Worm (Caenorhabditis elegans): Measurements from ENCODE around the gene K02F3.12.

K02F3.12 gene

DNA sequence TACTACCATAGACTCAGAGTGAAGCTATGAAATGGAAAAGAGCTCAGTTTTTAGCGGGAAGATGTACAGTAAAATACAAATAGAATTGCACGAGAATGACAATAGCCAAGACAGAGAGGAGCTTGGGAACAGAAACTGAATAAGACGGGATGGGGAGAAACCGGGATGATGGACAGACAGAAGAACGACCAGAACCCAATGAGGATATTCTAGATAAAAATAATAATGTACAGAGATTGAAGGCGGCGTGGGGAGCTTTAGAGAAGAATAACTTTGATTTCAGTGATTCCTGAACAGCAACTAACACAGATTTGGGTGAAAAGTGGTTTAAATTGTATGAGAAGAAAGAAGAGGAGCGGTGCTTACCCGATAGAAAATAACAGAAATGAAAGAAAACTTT, 25.1 kb downstream of the K02F3.12 start (continued):
- TF ChIP-seq lin-26 (GFP tag; IDR thresholded peaks at IDR 0.05) (peak; percentile 54), T07F8.4 (tag; optimal IDR thresholded peaks at IDR 0.05) (no peak), athp-1 (tag; optimal IDR thresholded peaks at IDR 0.05) (peak; percentile 78), F23B12.7 (tag; optimal IDR thresholded peaks at IDR 0.05; ENCODE audit: insufficient read depth) (no peak), Y95B8A.8 (GFP tag; IDR thresholded peaks at IDR 0.05) (peak; percentile 69; the same call in 1 of the 2 replicates), lin-54 (GFP tag; optimal IDR thresholded peaks at IDR 0.05) (peak; percentile 22), F49E8.2 (tag; optimal IDR thresholded peaks at IDR 0.05; ENCODE audit: insufficient read depth) (peak; percentile 86), hrde-1 (tag; optimal IDR thresholded peaks at IDR 0.05; ENCODE audit: borderline replicate concordance) (peak; percentile 25), mcd-1 (GFP tag; IDR thresholded peaks at IDR 0.05) (no peak)

- TF ChIP-seq lsl-1 (GFP tag; optimal IDR thresholded peaks at IDR 0.05): no peak
- no peak for TF ChIP-seq attf-6 (GFP tag; IDR thresholded peaks at IDR 0.05)
- no peak for TF ChIP-seq attf-3 (GFP tag; conservative IDR thresholded peaks at IDR 0.05)
- TF ChIP-seq efl-1 (GFP tag; optimal IDR thresholded peaks at IDR 0.05): no peak
- TF ChIP-seq T07F8.4 (tag; optimal IDR thresholded peaks at IDR 0.05): no peak
- no peak for TF ChIP-seq mcd-1 (GFP tag; IDR thresholded peaks at IDR 0.05)
- TF ChIP-seq zfh-2 (GFP tag; conservative IDR thresholded peaks at IDR 0.05): no peak
- TF ChIP-seq madf-10 (tag; optimal IDR thresholded peaks at IDR 0.05): no peak
- TF ChIP-seq bed-1 (GFP tag; IDR thresholded peaks at IDR 0.05): no peak
These were observed 27.2 kb downstream of the K02F3.12 start for ce11 chrIII:883595-883994.

DNA sequence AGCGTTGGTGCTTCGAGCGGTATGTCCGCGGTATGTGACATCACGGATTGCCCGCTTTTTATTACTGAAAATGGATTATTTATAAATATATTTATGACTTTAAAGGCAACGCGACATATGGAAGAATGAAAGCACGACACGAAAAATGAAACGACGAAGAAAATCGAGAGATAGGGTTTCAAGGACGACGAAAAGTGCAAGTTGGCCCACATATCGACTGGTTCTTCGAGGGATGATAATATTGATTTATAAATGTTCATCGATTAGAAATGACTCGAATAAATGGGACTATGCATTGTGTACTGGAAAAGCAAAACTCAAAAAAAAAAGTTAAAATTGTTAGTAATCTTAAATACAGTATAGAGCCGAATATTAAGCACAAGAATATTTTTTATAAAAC, 30.4 kb downstream of the K02F3.12 start, which contains the start of gene zer-1:
zer-1 (minus strand) TSS at position 68 of the 400 bp plus-strand sequence.
- TF ChIP-seq nhr-27 (tag; optimal IDR thresholded peaks at IDR 0.05): no peak
- no peak for TF ChIP-seq snpc-4 (GFP tag; optimal IDR thresholded peaks at IDR 0.05)
- no peak for TF ChIP-seq snpc-4 (tag; optimal IDR thresholded peaks at IDR 0.05)
- TF ChIP-seq hlh-26 (GFP tag; conservative IDR thresholded peaks at IDR 0.05): no peak
- no peak for TF ChIP-seq Y67H2A.10 (GFP tag; conservative IDR thresholded peaks at IDR 0.05)
- no peak for TF ChIP-seq unc-62 (GFP tag; optimal IDR thresholded peaks at IDR 0.05)
- no peak for TF ChIP-seq Y53G8AR.9 (GFP tag; conservative IDR thresholded peaks at IDR 0.05)
- no peak for TF ChIP-seq xnd-1 (tag; optimal IDR thresholded peaks at IDR 0.05)
- TF ChIP-seq gei-17 (GFP tag; optimal IDR thresholded peaks at IDR 0.05): no peak
- no peak for TF ChIP-seq nfya-2 (GFP tag; IDR thresholded peaks at IDR 0.05)
- TF ChIP-seq lin-26 (GFP tag; IDR thresholded peaks at IDR 0.05): no peak
- no peak for TF ChIP-seq F10E7.11 (tag; optimal IDR thresholded peaks at IDR 0.05)
- no peak for TF ChIP-seq bed-1 (GFP tag; IDR thresholded peaks at IDR 0.05)
- no peak for TF ChIP-seq lsl-1 (GFP tag; optimal IDR thresholded peaks at IDR 0.05)
- TF ChIP-seq pbrm-1 (GFP tag; IDR thresholded peaks at IDR 0.05): no peak
- no peak for TF ChIP-seq snpc-1.3 (tag; optimal IDR thresholded peaks at IDR 0.05; ENCODE audit: insufficient read depth)
- no peak for TF ChIP-seq ets-4 (GFP tag; optimal IDR thresholded peaks at IDR 0.05)
- TF ChIP-seq tlf-1 (GFP tag; optimal IDR thresholded peaks at IDR 0.05): no peak

ce11 chrIII:887874-888299, 31.5 kb downstream of the K02F3.12 start:
- TF ChIP-seq mxl-1 (tag; optimal IDR thresholded peaks at IDR 0.05) (no peak), dox-1 (GFP tag; IDR thresholded peaks at IDR 0.05) (peak; percentile 59; the same call in 1 of the 2 replicates), aptf-3 (GFP tag; IDR thresholded peaks at IDR 0.05) (no peak), bed-2 (GFP tag; IDR thresholded peaks at IDR 0.05) (no peak), B0336.3 (GFP tag; IDR thresholded peaks at IDR 0.05) (peak; percentile 38; the same call in 1 of the 2 replicates), let-607 (tag; optimal IDR thresholded peaks at IDR 0.05) (no peak), ceh-27 (GFP tag; optimal IDR thresholded peaks at IDR 0.05) (peak; percentile 80), mel-28 (tag; optimal IDR thresholded peaks at IDR 0.05; ENCODE audit: borderline replicate concordance) (no peak), zfh-2 (GFP tag; conservative IDR thresholded peaks at IDR 0.05) (peak; percentile 93), egl-44 (GFP tag; IDR thresholded peaks at IDR 0.05) (no peak), dpff-1 (tag; optimal IDR thresholded peaks at IDR 0.05) (no peak), ekl-4 (GFP tag; IDR thresholded peaks at IDR 0.05) (peak; percentile 57; the same call in 1 of the 2 replicates), F23B12.7 (tag; optimal IDR thresholded peaks at IDR 0.05; ENCODE audit: insufficient read depth) (no peak), hmg-20 (GFP tag; IDR thresholded peaks at IDR 0.05) (no peak), nhr-80 (tag; optimal IDR thresholded peaks at IDR 0.05) (peak; percentile 75)

Measured in whole organism, young adult.